Worm (Caenorhabditis elegans): Measurements from ENCODE around the gene ZK1058.3.
A peak's percentile ranks its signal among the peaks of the same experiment; 100 is the strongest.

Gene ZK1058.3

DNA sequence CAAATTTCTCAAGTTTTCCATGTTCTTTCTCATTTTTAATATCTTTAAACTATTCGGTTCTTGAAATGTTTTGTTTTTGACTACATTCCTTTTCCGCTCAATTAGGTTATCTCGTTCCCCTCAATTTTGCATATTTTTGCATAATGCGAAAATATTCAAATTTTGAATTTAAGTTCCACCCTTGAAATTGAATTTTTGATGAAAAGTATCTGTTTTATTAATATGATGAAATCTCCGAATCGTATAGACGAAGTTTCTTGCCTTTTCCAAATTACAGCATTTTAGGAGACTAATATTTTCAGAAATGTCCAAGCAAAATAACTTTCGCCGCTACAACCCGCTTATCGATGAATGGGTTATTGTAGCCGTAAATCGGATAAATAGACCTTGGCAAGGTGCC, at the start of gene ZK1058.3:
ZK1058.3 (plus strand) TSS at position 301 of the 400 bp plus-strand sequence.
- TF ChIP-seq him-1 (tag; optimal IDR thresholded peaks at IDR 0.05) (no peak), dao-5 (tag; optimal IDR thresholded peaks at IDR 0.05) (no peak), W03F9.2 (tag; optimal IDR thresholded peaks at IDR 0.05) (no peak)

ce11 chrIII:3869292-3869781, 49.3 kb upstream of the ZK1058.3 start:
- peak; percentile 49 for TF ChIP-seq dao-5 (tag; optimal IDR thresholded peaks at IDR 0.05)
- TF ChIP-seq W03F9.2 (tag; optimal IDR thresholded peaks at IDR 0.05) = peak; percentile 66
- TF ChIP-seq him-1 (tag; optimal IDR thresholded peaks at IDR 0.05) = no peak

DNA sequence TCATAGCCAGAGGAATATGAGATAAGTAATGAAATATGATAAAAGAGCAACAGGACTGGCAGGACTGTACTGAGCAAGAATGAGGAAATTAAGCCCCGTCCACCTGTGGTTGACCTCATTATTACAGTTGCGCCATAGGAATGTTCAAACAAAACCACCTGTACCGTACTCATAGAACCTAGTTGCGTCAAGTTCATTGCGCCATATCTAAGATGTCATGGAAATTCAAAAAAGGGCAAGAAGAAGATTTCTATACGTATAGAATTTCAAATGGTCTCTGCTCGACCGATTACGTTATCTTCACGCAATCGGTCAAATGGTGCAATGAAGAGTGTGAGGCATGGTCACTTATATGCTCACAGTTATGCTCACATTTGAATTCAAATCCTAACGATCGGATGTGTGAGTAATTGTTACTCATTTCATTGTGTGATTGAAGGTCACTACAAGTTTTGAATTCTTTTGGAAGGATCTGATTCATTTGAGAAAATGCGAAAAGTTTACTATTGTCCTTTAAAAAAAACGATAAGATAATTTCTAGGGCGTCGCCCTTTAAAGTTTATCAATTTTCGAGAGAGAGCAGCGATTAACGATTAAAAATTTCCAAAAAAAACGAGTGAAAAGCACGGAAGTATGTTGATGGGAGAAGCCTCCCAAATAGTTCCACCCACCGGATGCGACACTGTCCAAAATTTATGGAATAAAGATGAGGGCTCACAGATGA, 46.7 kb upstream of the ZK1058.3 start:
- TF ChIP-seq him-1 (tag; optimal IDR thresholded peaks at IDR 0.05) (no peak), W03F9.2 (tag; optimal IDR thresholded peaks at IDR 0.05) (no peak), dao-5 (tag; optimal IDR thresholded peaks at IDR 0.05) (no peak)

ce11 chrIII:3872978-3873377, 45.7 kb upstream of the ZK1058.3 start:
- TF ChIP-seq dao-5 (tag; optimal IDR thresholded peaks at IDR 0.05) = no peak
- TF ChIP-seq him-1 (tag; optimal IDR thresholded peaks at IDR 0.05) = no peak
- TF ChIP-seq W03F9.2 (tag; optimal IDR thresholded peaks at IDR 0.05) = no peak

- no peak for TF ChIP-seq dao-5 (tag; optimal IDR thresholded peaks at IDR 0.05)
- TF ChIP-seq W03F9.2 (tag; optimal IDR thresholded peaks at IDR 0.05) = no peak
- no peak for TF ChIP-seq him-1 (tag; optimal IDR thresholded peaks at IDR 0.05)
Observed at ce11 chrIII:3873424-3873823, 45.2 kb upstream of the ZK1058.3 start.

- TF ChIP-seq him-1 (tag; optimal IDR thresholded peaks at IDR 0.05) (no peak), W03F9.2 (tag; optimal IDR thresholded peaks at IDR 0.05) (no peak), dao-5 (tag; optimal IDR thresholded peaks at IDR 0.05) (no peak)
Observed at ce11 chrIII:3874492-3874891, 44.2 kb upstream of the ZK1058.3 start.

ce11 chrIII:3874895-3875294, 43.8 kb upstream of the ZK1058.3 start:
- TF ChIP-seq W03F9.2 (tag; optimal IDR thresholded peaks at IDR 0.05) (no peak), him-1 (tag; optimal IDR thresholded peaks at IDR 0.05) (no peak), dao-5 (tag; optimal IDR thresholded peaks at IDR 0.05) (no peak)

DNA sequence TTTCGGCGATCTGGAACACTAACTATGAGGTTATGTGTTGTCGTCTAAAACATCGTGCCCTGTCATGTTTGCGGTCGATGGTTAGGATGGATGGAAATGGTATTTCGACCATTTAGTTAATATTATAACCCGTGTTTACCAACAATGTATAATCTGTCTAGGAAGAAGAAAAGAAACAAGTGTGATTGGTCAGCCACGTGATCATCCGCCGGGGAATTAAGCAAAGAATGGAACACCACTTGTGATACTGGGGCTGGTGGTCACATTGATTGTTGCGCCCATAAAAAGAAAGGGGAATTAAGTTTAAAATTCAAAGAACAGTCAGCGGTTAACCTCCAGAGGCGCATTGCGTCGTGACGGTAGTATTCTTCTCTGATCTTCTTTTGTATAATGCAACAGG, 43.1 kb upstream of the ZK1058.3 start:
- TF ChIP-seq W03F9.2 (tag; optimal IDR thresholded peaks at IDR 0.05) (no peak), dao-5 (tag; optimal IDR thresholded peaks at IDR 0.05) (no peak), him-1 (tag; optimal IDR thresholded peaks at IDR 0.05) (no peak)

DNA sequence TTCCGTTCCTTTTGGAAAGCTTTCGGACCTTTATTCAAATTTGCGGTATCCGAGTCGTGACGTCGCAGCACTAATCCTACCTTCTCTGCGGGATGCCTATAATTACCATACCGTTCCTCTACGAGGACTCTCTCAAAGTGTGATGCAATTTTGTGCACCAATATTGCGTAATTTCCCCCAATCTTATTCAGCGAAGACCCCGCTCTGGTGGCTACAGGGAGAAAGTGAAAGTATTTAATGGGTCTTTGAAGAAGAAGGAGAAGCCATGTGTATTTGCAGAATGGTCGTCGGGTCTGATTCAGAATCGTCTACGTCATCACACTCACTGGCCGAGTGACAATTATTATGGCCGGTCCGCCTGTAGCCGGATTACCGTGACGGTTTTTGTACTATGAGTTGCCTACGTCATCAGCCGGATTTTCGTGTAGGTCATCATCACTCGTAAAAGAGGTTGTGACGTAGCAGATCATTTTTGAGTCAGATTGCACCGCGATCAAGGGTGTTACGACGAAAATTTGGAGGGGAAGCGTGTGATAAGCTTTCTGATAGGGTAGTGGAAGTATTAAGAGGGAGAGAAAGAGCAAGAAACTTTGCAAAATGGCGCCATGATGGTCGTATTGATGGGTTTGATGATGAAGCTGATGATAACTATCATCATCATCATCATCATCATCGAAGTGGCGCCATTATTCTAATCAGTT, 42.3 kb upstream of the ZK1058.3 start:
- TF ChIP-seq W03F9.2 (tag; optimal IDR thresholded peaks at IDR 0.05) = no peak
- TF ChIP-seq him-1 (tag; optimal IDR thresholded peaks at IDR 0.05) = no peak
- no peak for TF ChIP-seq dao-5 (tag; optimal IDR thresholded peaks at IDR 0.05)

- TF ChIP-seq him-1 (tag; optimal IDR thresholded peaks at IDR 0.05) = no peak
Observed at ce11 chrIII:3878986-3879756, 39.5 kb upstream of the ZK1058.3 start.

DNA sequence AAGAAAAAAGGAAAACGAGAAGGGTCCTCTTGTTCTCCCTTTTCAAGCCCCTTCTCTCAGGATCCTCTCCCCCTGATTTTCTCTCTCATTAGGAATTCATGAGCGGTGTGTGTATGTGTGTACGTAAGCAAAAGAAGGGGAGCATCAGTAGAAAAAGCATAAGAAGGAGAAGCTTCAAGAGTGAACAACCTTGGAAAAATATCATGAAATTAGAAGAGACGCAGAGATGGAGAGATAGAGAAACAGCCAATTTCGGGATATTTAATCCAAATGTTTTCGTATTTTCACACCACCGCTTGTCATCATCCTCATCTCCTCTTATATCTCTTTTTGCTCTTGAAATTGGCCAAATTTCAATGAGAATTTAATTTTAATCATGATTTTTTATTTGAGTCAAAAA, 35.5 kb upstream of the ZK1058.3 start:
- TF ChIP-seq dao-5 (tag; optimal IDR thresholded peaks at IDR 0.05) = no peak
- no peak for TF ChIP-seq him-1 (tag; optimal IDR thresholded peaks at IDR 0.05)
- TF ChIP-seq W03F9.2 (tag; optimal IDR thresholded peaks at IDR 0.05) = no peak

ce11 chrIII:3887586-3887985, 31.1 kb upstream of the ZK1058.3 start:
- no peak for TF ChIP-seq W03F9.2 (tag; optimal IDR thresholded peaks at IDR 0.05)

DNA sequence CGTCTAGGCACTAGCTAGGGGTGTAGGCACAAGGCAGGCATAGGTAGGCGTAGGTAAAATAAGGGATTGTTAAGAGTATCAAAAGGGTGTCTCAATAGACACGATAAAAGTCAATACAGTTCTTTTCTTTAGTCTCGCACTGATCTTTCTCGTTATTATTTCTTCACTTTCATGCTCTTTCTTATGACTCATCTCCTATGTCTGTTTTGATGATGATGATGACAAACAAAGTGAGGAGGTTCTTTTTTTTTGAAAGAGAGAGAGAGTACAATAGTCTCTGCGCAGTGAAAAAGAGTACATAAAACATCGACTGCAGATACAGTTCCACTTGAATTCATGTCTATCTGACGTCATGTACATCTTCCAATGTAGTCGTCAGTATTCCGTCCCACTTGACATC, 28.8 kb upstream of the ZK1058.3 start:
- no peak for TF ChIP-seq dao-5 (tag; optimal IDR thresholded peaks at IDR 0.05)
- no peak for TF ChIP-seq him-1 (tag; optimal IDR thresholded peaks at IDR 0.05)
- TF ChIP-seq W03F9.2 (tag; optimal IDR thresholded peaks at IDR 0.05) = no peak

- TF ChIP-seq W03F9.2 (tag; optimal IDR thresholded peaks at IDR 0.05) (no peak), dao-5 (tag; optimal IDR thresholded peaks at IDR 0.05) (no peak), him-1 (tag; optimal IDR thresholded peaks at IDR 0.05) (no peak)
Observed at ce11 chrIII:3893992-3894391, 24.7 kb upstream of the ZK1058.3 start.
